Worm (Caenorhabditis elegans): ENCODE measurements around the gene F43E2.6.
"Not testable (repeated sequence)": the region's sequence is repeated elsewhere in the genome, so short reads cannot be mapped to it uniquely, and the experiment has no call there.

ce11 chrII:7370195-7370594 is 1.5 kb upstream of the F43E2.6 start, which contains the start of gene F43E2.11:
- not testable (repeated sequence) for TF ChIP-seq ama-1 (optimal IDR thresholded peaks at IDR 0.05); F13C5.2 (tag; optimal IDR thresholded peaks at IDR 0.05); aly-1 (tag; optimal IDR thresholded peaks at IDR 0.05); ceh-36 (tag; optimal IDR thresholded peaks at IDR 0.05)
